Worm (Caenorhabditis elegans) whole organism, L3 larva: ENCODE data around the gene ZK228.1.

Source experiments
- ceh-28 ChIP-seq: fragments of 150-350 bp; optimal IDR thresholded peaks from 2 replicates; lab custom pipeline; 2014; ENCODE audit warnings: missing biosample characterization, missing genetic modification reagents, missing genetic modification characterization
- ceh-82 ChIP-seq: fragments of 150-350 bp; optimal IDR thresholded peaks from 2 replicates; lab custom pipeline; 2014; ENCODE audit warnings: missing biosample characterization, missing genetic modification characterization
- ceh-9 ChIP-seq: sonication (generic microtip); optimal IDR thresholded peaks from 2 replicates; lab custom pipeline; 2018; ENCODE audit warnings: missing biosample characterization, missing genetic modification characterization
- egl-27 ChIP-seq: sonication (generic microtip); optimal IDR thresholded peaks from 4 replicates; lab custom pipeline; 2017; ENCODE audit warnings: missing biosample characterization, missing genetic modification reagents, missing genetic modification characterization
- eor-1 ChIP-seq, 2 experiments: fragments of 150-350 bp; optimal IDR thresholded peaks; 2 replicates each; lab custom pipeline; 2014 to 2018; ENCODE audit warnings: missing biosample characterization in 2 of 2, missing genetic modification characterization in 2 of 2
- jun-1 ChIP-seq: fragments of 150-350 bp; optimal IDR thresholded peaks from 2 replicates; lab custom pipeline; 2014; ENCODE audit warnings: missing biosample characterization, missing genetic modification reagents, missing genetic modification characterization
- lin-39 ChIP-seq: fragments of 150-350 bp; optimal IDR thresholded peaks from 2 replicates; lab custom pipeline; 2018; ENCODE audit warnings: missing biosample characterization, missing genetic modification reagents, missing genetic modification characterization
- nhr-237 ChIP-seq: fragments of 150-350 bp; optimal IDR thresholded peaks from 2 replicates; lab custom pipeline; 2014; ENCODE audit warnings: missing biosample characterization, missing genetic modification characterization
- nhr-28 ChIP-seq: fragments of 150-350 bp; optimal IDR thresholded peaks from 2 replicates; lab custom pipeline; 2014; ENCODE audit warnings: missing biosample characterization, missing genetic modification characterization
- tbx-2 ChIP-seq: sonication (generic microtip); optimal IDR thresholded peaks from 2 replicates; lab custom pipeline; 2016; ENCODE audit warnings: mild to moderate bottlenecking, missing genetic modification characterization, missing compliant biosample characterization
- ztf-11 ChIP-seq: fragments of 150-350 bp; optimal IDR thresholded peaks from 2 replicates; lab custom pipeline; 2014; ENCODE audit warnings: missing biosample characterization, missing genetic modification characterization

DNA sequence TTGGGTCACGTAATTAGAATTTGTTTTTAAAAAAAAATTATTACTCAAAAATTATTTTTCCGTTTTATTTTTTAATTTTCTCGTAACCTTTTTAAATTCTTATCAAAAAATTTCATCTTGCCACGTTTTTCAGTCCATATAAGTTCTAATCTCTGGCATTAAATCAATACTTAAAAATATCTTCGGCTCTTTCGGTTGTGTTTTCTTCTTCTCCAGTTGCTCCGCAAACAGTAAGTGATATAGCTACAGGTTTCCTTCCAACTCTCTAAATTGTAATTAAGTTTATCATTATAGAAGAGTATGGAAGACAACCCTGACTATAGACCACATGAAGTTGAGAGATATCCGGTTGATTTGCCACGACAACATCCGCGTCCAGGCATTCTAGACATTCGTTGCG lies at the start of gene ZK228.1:
- TF ChIP-seq tbx-2 (tag; lab: Kevin White, UChicago) = no peak
- TF ChIP-seq ceh-82 (tag; lab: Kevin White, UChicago) = no peak
- TF ChIP-seq ceh-9 (tag; lab: Kevin White, UChicago) = no peak
- TF ChIP-seq egl-27 (tag; lab: Kevin White, UChicago) = no peak
- no peak for TF ChIP-seq nhr-237
- no peak for TF ChIP-seq eor-1 (tag; optimal IDR thresholded peaks at IDR 0.05; lab: Kevin White, UChicago)
- no peak for TF ChIP-seq ceh-28 (tag; lab: Kevin White, UChicago)
- no peak for TF ChIP-seq jun-1 (tag; lab: Kevin White, UChicago)
- no peak for TF ChIP-seq nhr-28
- no peak for TF ChIP-seq ztf-11 (tag; lab: Kevin White, UChicago)
- no peak for TF ChIP-seq lin-39 (tag; lab: Kevin White, UChicago)
